Worm (Caenorhabditis elegans): Measurements from ENCODE around the gene W10G11.19.
A peak's percentile ranks its signal among the peaks of the same experiment; 100 is the strongest.

W10G11.19 gene

DNA sequence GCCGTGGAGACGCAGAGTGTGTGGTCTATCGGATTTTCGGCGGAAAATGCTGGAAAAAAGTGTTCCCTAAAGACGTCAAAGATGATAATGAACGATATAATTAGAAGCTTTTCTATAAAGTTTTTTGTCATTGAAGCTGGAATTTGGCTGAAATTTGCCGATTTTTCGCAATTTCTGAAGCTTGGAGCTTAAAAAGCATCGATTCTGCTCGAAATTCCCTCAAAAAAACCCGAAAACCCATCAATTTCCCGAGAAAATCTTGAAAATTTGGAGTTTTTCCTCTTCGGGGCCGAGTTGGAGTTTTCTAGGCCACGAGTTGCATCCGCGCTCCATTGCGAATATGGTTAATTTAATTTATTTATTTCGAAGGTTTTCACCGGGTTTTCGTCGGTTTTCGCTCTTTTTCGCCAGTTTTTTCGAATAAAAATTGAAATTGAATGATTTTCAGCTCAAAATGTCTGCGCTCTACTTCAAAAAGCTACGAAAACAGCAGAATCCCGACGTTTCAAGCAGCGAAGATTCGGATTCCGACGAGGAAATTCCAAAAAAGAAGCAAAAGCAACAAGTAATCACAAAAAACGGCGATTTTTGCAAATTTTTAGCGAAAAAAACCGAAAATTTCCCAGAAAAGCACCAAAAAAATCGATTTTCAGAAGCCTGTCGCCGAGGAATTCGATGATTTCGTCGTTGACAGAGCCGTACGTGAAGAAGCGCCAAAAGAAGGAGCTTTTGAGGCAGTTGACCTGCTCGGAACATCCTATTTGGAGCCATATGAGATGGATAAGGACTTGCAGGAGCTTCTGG, 47.7 kb upstream of the W10G11.19 start, which contains the start of the genes col-71 and Y49F6B.2 (continued):
- TF ChIP-seq lin-35 (GFP tag; optimal IDR thresholded peaks at IDR 0.05) (peak in 2 of 3 experiments; percentile 21 to 67), B0261.1 (tag; optimal IDR thresholded peaks at IDR 0.05) (no peak), bed-1 (GFP tag; IDR thresholded peaks at IDR 0.05) (no peak), dpff-1 (tag; optimal IDR thresholded peaks at IDR 0.05) (no peak), fkh-3 (tag; optimal IDR thresholded peaks at IDR 0.05) (no peak), ZK185.1 (tag; optimal IDR thresholded peaks at IDR 0.05; ENCODE audit: poor library complexity, severe bottlenecking) (no peak), Y53G8AR.9 (GFP tag; conservative IDR thresholded peaks at IDR 0.05) (peak; percentile 65; the same call in 1 of the 2 replicates), K11D2.4 (GFP tag; IDR thresholded peaks at IDR 0.05) (peak; percentile 69; the same call in 1 of the 2 replicates), ztf-3 (GFP tag; optimal IDR thresholded peaks at IDR 0.05) (no peak), lsy-27 (tag; optimal IDR thresholded peaks at IDR 0.05; ENCODE audit: borderline replicate concordance, insufficient read depth) (no peak), snpc-3.4 (tag; optimal IDR thresholded peaks at IDR 0.05) (no peak), lag-1 (GFP tag; IDR thresholded peaks at IDR 0.05) (no peak), madf-10 (tag; optimal IDR thresholded peaks at IDR 0.05) (peak; percentile 42), nhr-27 (tag; optimal IDR thresholded peaks at IDR 0.05) (no peak), chd-7 (tag; optimal IDR thresholded peaks at IDR 0.05) (no peak), sdz-38 (tag; optimal IDR thresholded peaks at IDR 0.05) (no peak), C17E4.6 (GFP tag; IDR thresholded peaks at IDR 0.05) (no peak), ceh-40 (GFP tag; IDR thresholded peaks at IDR 0.05) (no peak), rec-8 (tag; optimal IDR thresholded peaks at IDR 0.05) (peak; percentile 37 to 49), tlf-1 (GFP tag; optimal IDR thresholded peaks at IDR 0.05) (peak; percentile 18), hsf-1 (GFP tag; IDR thresholded peaks at IDR 0.05) (no peak), F55B11.4 (tag; optimal IDR thresholded peaks at IDR 0.05; ENCODE audit: borderline replicate concordance, insufficient read depth) (no peak), nhr-179 (tag; optimal IDR thresholded peaks at IDR 0.05) (no peak), let-526 (GFP tag; IDR thresholded peaks at IDR 0.05) (0 out of 2 replicates have a peak, but pooled peaks have one; percentile 8), zfh-2 (GFP tag; conservative IDR thresholded peaks at IDR 0.05) (no peak), lin-40 (tag; optimal IDR thresholded peaks at IDR 0.05) (peak; percentile 48), B0336.3 (GFP tag; IDR thresholded peaks at IDR 0.05) (no peak; the same call in 1 of the 2 replicates), pbrm-1 (GFP tag; IDR thresholded peaks at IDR 0.05) (peak; percentile 58; the same call in 1 of the 2 replicates), sptf-2 (GFP tag; optimal IDR thresholded peaks at IDR 0.05) (no peak), madf-3 (GFP tag; IDR thresholded peaks at IDR 0.05) (no peak), Y79H2A.3 (GFP tag; conservative IDR thresholded peaks at IDR 0.05) (no peak), attf-3 (GFP tag; conservative IDR thresholded peaks at IDR 0.05) (peak; percentile 69), tbp1 (GFP tag; optimal IDR thresholded peaks at IDR 0.05) (peak; percentile 49), attf-6 (GFP tag; IDR thresholded peaks at IDR 0.05) (no peak), him-1 (tag; optimal IDR thresholded peaks at IDR 0.05) (no peak), ceh-79 (tag; optimal IDR thresholded peaks at IDR 0.05) (no peak), let-607 (tag; optimal IDR thresholded peaks at IDR 0.05) (peak in 1 of 2 experiments; percentile 52), repo-1 (tag; optimal IDR thresholded peaks at IDR 0.05) (no peak), F57A8.1 (GFP tag; optimal IDR thresholded peaks at IDR 0.05) (no peak), B0019.2 (GFP tag; conservative IDR thresholded peaks at IDR 0.05) (no peak), madf-6 (GFP tag; IDR thresholded peaks at IDR 0.05) (peak; percentile 63)

Data from whole organism, young adult.